Fruit fly (Drosophila melanogaster) whole organism, embryonic: Measurements from ENCODE around the gene shams.

Experiments used
- Adf1 ChIP-seq: fragments of 200-800 bp; sonication (Bioruptor generic); IDR thresholded peaks from 2 replicates; pipeline ENCODE4 v1.3.6; 2022; ENCODE audit warnings: missing biosample characterization, missing genetic modification characterization
- Atf-2 ChIP-seq: fragments of 200-800 bp; sonication (Bioruptor generic); optimal IDR thresholded peaks from 2 replicates; lab custom pipeline; 2016; ENCODE audit warnings: missing biosample characterization, missing genetic modification characterization
- Bgb ChIP-seq: fragments of 200-800 bp; sonication (Bioruptor generic); IDR thresholded peaks from 2 replicates; pipeline ENCODE4 v1.3.6; 2022; ENCODE audit warnings: missing biosample characterization, missing genetic modification characterization; ENCODE audit not compliant: partially characterized antibody
- Blimp-1 ChIP-seq: fragments of 200-800 bp; sonication (Bioruptor generic); optimal IDR thresholded peaks from 3 replicates; lab custom pipeline; 2018; ENCODE audit warnings: missing biosample characterization, missing genetic modification characterization, mild to moderate bottlenecking, moderate library complexity, missing genetic modification reagents
- CG1024 ChIP-seq: fragments of 200-800 bp; sonication (Bioruptor generic); IDR thresholded peaks from 2 replicates; pipeline ENCODE4 v1.3.6; 2022; ENCODE audit warnings: missing biosample characterization, missing genetic modification characterization
- CG11093 ChIP-seq: fragments of 200-800 bp; sonication (Bioruptor generic); IDR thresholded peaks from 3 replicates; pipeline ENCODE4 v1.3.6; 2022; ENCODE audit warnings: missing biosample characterization, missing genetic modification characterization
- CG11398 ChIP-seq: fragments of 200-800 bp; sonication (Bioruptor generic); optimal IDR thresholded peaks from 2 replicates; lab custom pipeline; 2016; ENCODE audit warnings: missing biosample characterization, missing genetic modification characterization
- CG11695 ChIP-seq: fragments of 200-800 bp; sonication (Bioruptor generic); IDR thresholded peaks from 3 replicates; pipeline ENCODE4 v1.3.6; 2022; ENCODE audit warnings: missing biosample characterization, missing genetic modification characterization
- CG12104 ChIP-seq: fragments of 200-800 bp; sonication (Bioruptor generic); optimal IDR thresholded peaks from 3 replicates; lab custom pipeline; 2016; ENCODE audit warnings: missing biosample characterization, missing genetic modification characterization
- CG12942 ChIP-seq: fragments of 200-800 bp; sonication (Bioruptor generic); optimal IDR thresholded peaks from 3 replicates; lab custom pipeline; 2016; ENCODE audit warnings: missing biosample characterization, missing genetic modification characterization
- CG14014 ChIP-seq: fragments of 200-800 bp; sonication (Bioruptor generic); IDR thresholded peaks from 2 replicates; pipeline ENCODE4 v1.3.6; 2022; ENCODE audit warnings: missing biosample characterization, missing genetic modification characterization
- CG1602 ChIP-seq: fragments of 200-800 bp; sonication (Bioruptor generic); optimal IDR thresholded peaks from 3 replicates; lab custom pipeline; 2016; ENCODE audit warnings: missing biosample characterization, missing genetic modification characterization
- CG18011 ChIP-seq: fragments of 200-800 bp; sonication (Bioruptor generic); optimal IDR thresholded peaks from 2 replicates; lab custom pipeline; 2017; ENCODE audit warnings: missing biosample characterization, missing genetic modification characterization, mild to moderate bottlenecking, moderate library complexity, missing genotype
- CG18599 ChIP-seq: fragments of 200-800 bp; sonication (Bioruptor generic); optimal IDR thresholded peaks from 3 replicates; lab custom pipeline; 2017; ENCODE audit warnings: missing biosample characterization, missing genetic modification characterization, mild to moderate bottlenecking, moderate library complexity, missing genetic modification reagents
- CG18764 ChIP-seq: fragments of 200-800 bp; sonication (Bioruptor generic); optimal IDR thresholded peaks from 3 replicates; lab custom pipeline; 2016; ENCODE audit warnings: missing biosample characterization, missing genetic modification characterization
- CG2678 ChIP-seq: fragments of 200-800 bp; sonication (Bioruptor generic); optimal IDR thresholded peaks from 3 replicates; lab custom pipeline; 2019; ENCODE audit warnings: missing biosample characterization, mild to moderate bottlenecking, missing genetic modification characterization, moderate library complexity
- CG32532 ChIP-seq: fragments of 200-800 bp; sonication (Bioruptor generic); IDR thresholded peaks from 2 replicates; pipeline ENCODE4 v1.3.6; 2022; ENCODE audit warnings: missing biosample characterization, missing genetic modification characterization
- CG42726 ChIP-seq: fragments of 200-800 bp; sonication (Bioruptor generic); IDR thresholded peaks from 2 replicates; pipeline ENCODE4 v1.3.6; 2022; ENCODE audit warnings: missing biosample characterization, missing genetic modification characterization; ENCODE audit not compliant: partially characterized antibody
- CG4424 ChIP-seq: fragments of 200-800 bp; sonication (Bioruptor generic); optimal IDR thresholded peaks from 3 replicates; lab custom pipeline; 2016; ENCODE audit warnings: missing biosample characterization, missing genetic modification characterization
- CG4820 ChIP-seq: fragments of 200-800 bp; sonication (Bioruptor generic); optimal IDR thresholded peaks from 3 replicates; lab custom pipeline; 2016; ENCODE audit warnings: missing biosample characterization, missing genetic modification characterization
- CG7271 ChIP-seq: fragments of 200-800 bp; sonication (Bioruptor generic); optimal IDR thresholded peaks from 2 replicates; lab custom pipeline; 2018; ENCODE audit warnings: missing biosample characterization, mild to moderate bottlenecking, missing genetic modification characterization, moderate library complexity
- CG7372 ChIP-seq: fragments of 200-800 bp; sonication (Bioruptor generic); IDR thresholded peaks from 2 replicates; pipeline ENCODE4 v1.3.6; 2022; ENCODE audit warnings: missing biosample characterization, missing genetic modification characterization
- CG7928 ChIP-seq: fragments of 200-800 bp; sonication (Bioruptor generic); optimal IDR thresholded peaks from 2 replicates; lab custom pipeline; 2017; ENCODE audit warnings: missing biosample characterization, mild to moderate bottlenecking, missing genetic modification characterization
- CG8089 ChIP-seq: fragments of 200-800 bp; sonication (Bioruptor generic); optimal IDR thresholded peaks from 3 replicates; lab custom pipeline; 2016; ENCODE audit warnings: missing biosample characterization, missing genetic modification characterization
- CkIIα-i1 ChIP-seq: fragments of 200-800 bp; sonication (Bioruptor generic); IDR thresholded peaks from 2 replicates; pipeline ENCODE4 v1.3.6; 2022; ENCODE audit warnings: missing biosample characterization, missing genetic modification characterization
- Dip2 ChIP-seq: fragments of 200-800 bp; sonication (Bioruptor generic); IDR thresholded peaks from 2 replicates; pipeline ENCODE4 v1.3.6; 2022; ENCODE audit warnings: missing biosample characterization, missing genetic modification characterization
- Fer3 ChIP-seq: fragments of 200-800 bp; sonication (Bioruptor generic); optimal IDR thresholded peaks from 2 replicates; lab custom pipeline; 2018; ENCODE audit warnings: missing biosample characterization, mild to moderate bottlenecking, missing genetic modification characterization, moderate library complexity
- HLH54F ChIP-seq: fragments of 200-800 bp; sonication (Bioruptor generic); optimal IDR thresholded peaks from 3 replicates; lab custom pipeline; 2016; ENCODE audit warnings: missing biosample characterization, missing genetic modification characterization
- Hand ChIP-seq: fragments of 200-800 bp; sonication (Bioruptor generic); optimal IDR thresholded peaks from 2 replicates; lab custom pipeline; 2017; ENCODE audit warnings: mild to moderate bottlenecking, missing biosample characterization, missing genetic modification reagents, missing genetic modification characterization
- Hr39 ChIP-seq: fragments of >200 bp; optimal IDR thresholded peaks from 2 replicates; lab custom pipeline; 2017
- MESR4 ChIP-seq: fragments of 200-800 bp; sonication (Bioruptor generic); optimal IDR thresholded peaks from 2 replicates; lab custom pipeline; 2018; ENCODE audit warnings: missing biosample characterization, mild to moderate bottlenecking, missing genetic modification characterization, moderate library complexity
- Mrtf ChIP-seq: fragments of 200-800 bp; sonication (Bioruptor generic); IDR thresholded peaks from 3 replicates; pipeline ENCODE4 v1.3.6; 2022; ENCODE audit warnings: missing biosample characterization, missing genetic modification characterization
- NC2α ChIP-seq: fragments of 200-800 bp; sonication (Bioruptor generic); optimal IDR thresholded peaks from 2 replicates; lab custom pipeline; 2016; ENCODE audit warnings: missing biosample characterization, missing genetic modification characterization
- Nf-YC ChIP-seq: fragments of 200-800 bp; optimal IDR thresholded peaks from 3 replicates; lab custom pipeline; 2019; ENCODE audit warnings: missing biosample characterization, mild to moderate bottlenecking, missing genetic modification characterization, moderate library complexity
- Ravus ChIP-seq: fragments of 200-800 bp; sonication (Bioruptor generic); IDR thresholded peaks from 2 replicates; pipeline ENCODE4 v1.3.6; 2022; ENCODE audit warnings: missing biosample characterization, missing genetic modification characterization
- amos ChIP-seq: fragments of 200-800 bp; sonication (Bioruptor generic); IDR thresholded peaks from 2 replicates; pipeline ENCODE4 v1.3.6; 2022; ENCODE audit warnings: missing biosample characterization, missing genetic modification characterization; ENCODE audit not compliant: partially characterized antibody
- ara ChIP-seq: fragments of 200-800 bp; sonication (Bioruptor generic); IDR thresholded peaks from 2 replicates; pipeline ENCODE4 v1.3.6; 2022; ENCODE audit warnings: missing biosample characterization, missing genetic modification characterization
- danr ChIP-seq: fragments of 200-800 bp; sonication (Bioruptor generic); IDR thresholded peaks from 2 replicates; pipeline ENCODE4 v1.3.6; 2022; ENCODE audit warnings: missing biosample characterization, missing genetic modification characterization
- ems ChIP-seq: fragments of 200-800 bp; sonication (Bioruptor generic); optimal IDR thresholded peaks from 3 replicates; lab custom pipeline; 2016; ENCODE audit warnings: missing biosample characterization, missing genetic modification characterization
- eve ChIP-seq, 2 experiments: fragments of >200 bp; optimal IDR thresholded peaks; 2 replicates each; lab custom pipeline; 2017; ENCODE audit warnings: missing biosample characterization in 2 of 2, missing genetic modification characterization in 2 of 2
- gcm ChIP-seq: fragments of 200-800 bp; sonication (Bioruptor generic); optimal IDR thresholded peaks from 2 replicates; lab custom pipeline; 2019; ENCODE audit warnings: missing biosample characterization, mild to moderate bottlenecking, missing genetic modification characterization, moderate library complexity
- ham ChIP-seq: fragments of 200-800 bp; sonication (Bioruptor generic); IDR thresholded peaks from 2 replicates; pipeline ENCODE4 v1.3.6; 2022; ENCODE audit warnings: missing biosample characterization, missing genetic modification characterization
- odd ChIP-seq: fragments of 200-800 bp; sonication (Bioruptor generic); optimal IDR thresholded peaks from 2 replicates; lab custom pipeline; 2017; ENCODE audit warnings: missing biosample characterization, mild to moderate bottlenecking, missing genetic modification characterization
- repo ChIP-seq: fragments of 200-800 bp; sonication (Bioruptor generic); optimal IDR thresholded peaks from 2 replicates; lab custom pipeline; 2016; ENCODE audit warnings: missing biosample characterization, missing genetic modification characterization
- scrt ChIP-seq: fragments of 200-800 bp; sonication (Bioruptor generic); optimal IDR thresholded peaks from 2 replicates; lab custom pipeline; 2018; ENCODE audit warnings: missing biosample characterization, mild to moderate bottlenecking, missing genetic modification characterization, moderate library complexity
- seq ChIP-seq: fragments of 200-800 bp; sonication (Bioruptor generic); IDR thresholded peaks from 2 replicates; pipeline ENCODE4 v1.3.6; 2022; ENCODE audit warnings: missing biosample characterization, missing genetic modification characterization
- tin ChIP-seq: fragments of 200-800 bp; sonication (Bioruptor generic); optimal IDR thresholded peaks from 3 replicates; lab custom pipeline; 2016; ENCODE audit warnings: missing biosample characterization, missing genetic modification characterization
- ttk ChIP-seq: fragments of 200-800 bp; sonication (Bioruptor generic); IDR thresholded peaks from 2 replicates; pipeline ENCODE4 v2.1.2; 2022; ENCODE audit warnings: missing biosample characterization, missing genetic modification characterization
- unpg ChIP-seq: fragments of 200-800 bp; sonication (Bioruptor generic); optimal IDR thresholded peaks from 3 replicates; lab custom pipeline; 2018; ENCODE audit warnings: missing biosample characterization, mild to moderate bottlenecking, missing genetic modification characterization, moderate library complexity
- vfl ChIP-seq: fragments of 200-800 bp; sonication (Bioruptor generic); optimal IDR thresholded peaks from 2 replicates; lab custom pipeline; 2016; ENCODE audit warnings: missing biosample characterization, missing genetic modification characterization
- wek ChIP-seq: fragments of 200-800 bp; sonication (Bioruptor generic); optimal IDR thresholded peaks from 3 replicates; lab custom pipeline; 2018; ENCODE audit warnings: missing biosample characterization, mild to moderate bottlenecking, missing genetic modification characterization, moderate library complexity

shams gene

DNA sequence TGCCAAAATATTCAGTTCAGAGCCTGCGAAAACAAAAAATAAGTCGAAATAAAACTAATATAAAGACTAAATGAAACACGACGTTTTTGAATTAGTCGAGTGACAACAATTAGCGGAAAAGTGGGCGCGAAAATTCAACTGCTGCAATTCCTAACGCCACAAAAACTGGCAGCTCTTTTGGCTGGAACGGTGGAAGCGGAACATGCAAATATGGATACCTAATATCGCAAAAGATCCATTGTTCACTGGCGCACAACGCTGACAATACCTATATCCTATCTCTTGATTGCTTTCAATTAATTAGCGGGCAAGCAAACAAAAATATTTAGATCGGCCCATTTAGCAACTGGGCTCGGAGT lies 25.0 kb downstream of the shams start, which contains the start of gene CG11791 (continued):
- TF ChIP-seq wek (GFP tag; lab: Kevin White, UChicago) (no peak), CG18011 (no peak), CG4424 (GFP tag; lab: Kevin White, UChicago) (no peak), unpg (GFP tag; lab: Kevin White, UChicago) (no peak), gcm (GFP tag; lab: Kevin White, UChicago) (no peak), HLH54F (GFP tag; lab: Kevin White, UChicago) (peak; percentile 1), Fer3 (tag; lab: Kevin White, UChicago) (no peak), vfl (GFP tag; lab: Kevin White, UChicago) (no peak)

DNA sequence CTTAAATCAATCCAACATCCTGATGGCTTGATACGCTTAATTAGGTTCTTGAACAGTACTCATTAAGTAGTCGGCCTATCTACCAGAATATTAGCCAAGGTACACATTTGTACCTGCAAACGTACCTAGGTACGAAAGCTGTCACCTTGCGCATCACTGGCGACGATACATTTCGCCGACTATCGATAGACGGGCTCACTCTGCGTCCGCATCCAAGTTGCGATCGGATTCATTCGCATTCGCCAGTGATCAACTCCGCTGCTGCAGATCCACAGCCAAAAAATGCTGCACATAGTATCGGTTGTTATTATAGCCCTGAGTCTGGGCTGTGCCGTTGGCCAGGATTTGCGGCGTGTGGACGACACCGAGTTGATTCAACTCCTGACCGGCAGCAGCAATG lies 26.9 kb downstream of the shams start, which contains the start of gene CG11790:
CG11790 (plus strand) TSS at position 203 of the 400 bp plus-strand sequence.
- TF ChIP-seq CG42726 (GFP tag; lab: Robert Waterston, UW) (peak; percentile 70; the same call in 1 of the 2 replicates), CG4820 (no peak), CG7372 (GFP tag; lab: Robert Waterston, UW) (no peak), Atf-2 (GFP tag; lab: Kevin White, UChicago) (no peak), CG7928 (GFP tag; lab: Kevin White, UChicago) (no peak), Adf1 (GFP tag; lab: Robert Waterston, UW) (no peak), repo (GFP tag; lab: Kevin White, UChicago) (no peak), MESR4 (GFP tag; lab: Kevin White, UChicago) (peak; percentile 52), seq (no peak), ara (GFP tag; lab: Robert Waterston, UW) (no peak), ttk (GFP tag; lab: Robert Waterston, UW) (no peak), Ravus (GFP tag; lab: Robert Waterston, UW) (no peak), Hand (GFP tag; lab: Kevin White, UChicago) (no peak), ham (GFP tag; lab: Robert Waterston, UW) (no peak), CkIIα-i1 (GFP tag; lab: Robert Waterston, UW) (no peak), CG18764 (GFP tag; lab: Kevin White, UChicago) (no peak), Blimp-1 (no peak), CG1602 (GFP tag; lab: Kevin White, UChicago) (no peak), CG1024 (GFP tag; lab: Robert Waterston, UW) (no peak), NC2α (GFP tag; lab: Kevin White, UChicago) (no peak), scrt (GFP tag; lab: Kevin White, UChicago) (no peak), Nf-YC (tag; lab: Kevin White, UChicago) (no peak), amos (peak; percentile 75), CG12104 (GFP tag; lab: Kevin White, UChicago) (no peak), tin (GFP tag; lab: Kevin White, UChicago) (no peak), CG12942 (GFP tag; lab: Kevin White, UChicago) (no peak), CG7271 (tag; lab: Kevin White, UChicago) (no peak), CG11093 (GFP tag; lab: Robert Waterston, UW) (no peak), Mrtf (GFP tag; lab: Robert Waterston, UW) (no peak), CG14014 (GFP tag; lab: Robert Waterston, UW) (0 out of 2 replicates have a peak, but pooled peaks have one; percentile 26), CG11695 (GFP tag; lab: Robert Waterston, UW) (no peak), CG8089 (GFP tag; lab: Kevin White, UChicago) (no peak), CG11398 (GFP tag; lab: Kevin White, UChicago) (no peak), ems (GFP tag; lab: Kevin White, UChicago) (no peak), Hr39 (no peak), CG2678 (tag; lab: Kevin White, UChicago) (no peak), eve (GFP tag; optimal IDR thresholded peaks at IDR 0.05; lab: Kevin White, UChicago) (no peak), odd (no peak), CG18599 (no peak), danr (no peak), Bgb (GFP tag; lab: Robert Waterston, UW) (peak; percentile 87), CG32532 (GFP tag; lab: Robert Waterston, UW) (peak; percentile 43; the same call in 1 of the 2 replicates), Dip2 (no peak)
